Worm (Caenorhabditis elegans): ENCODE results near the gene Y76B12C.9.

Y76B12C.9 gene

DNA sequence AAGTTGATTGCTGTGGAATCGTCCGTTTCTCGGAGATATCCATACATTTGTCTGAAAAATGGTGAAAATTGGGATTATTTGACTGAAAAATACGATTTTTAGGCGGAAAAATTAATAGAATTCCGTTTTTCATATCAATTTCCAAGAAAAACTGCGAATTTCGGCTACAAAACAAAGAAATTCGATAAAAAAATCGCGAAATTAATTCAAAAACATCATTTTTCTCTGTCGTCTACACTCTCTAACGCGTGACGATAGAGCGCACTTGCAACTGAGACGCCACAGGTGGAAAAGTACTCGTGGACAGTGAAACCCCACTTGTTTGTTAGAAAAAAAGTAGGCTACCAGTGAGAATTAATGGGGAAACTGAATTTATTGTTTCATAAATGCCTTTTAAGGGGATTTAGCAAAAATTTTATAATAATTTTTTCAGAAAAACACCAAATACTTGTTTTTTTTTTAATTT, 3.9 kb downstream of the Y76B12C.9 start, which contains the start of gene cpsf-1 (continued):
- TF ChIP-seq pax-3 (tag; optimal IDR thresholded peaks at IDR 0.05) (peak; percentile 64), efl-3 (GFP tag; optimal IDR thresholded peaks at IDR 0.05) (no peak), egl-27 (tag; optimal IDR thresholded peaks at IDR 0.05) (no peak), nhr-19 (GFP tag; conservative IDR thresholded peaks at IDR 0.05) (peak; percentile 77), Y116A8C.19 (tag; optimal IDR thresholded peaks at IDR 0.05; ENCODE audit: borderline replicate concordance) (no peak), isw-1 (GFP tag; IDR thresholded peaks at IDR 0.05) (peak; percentile 73), ztf-4 (tag; optimal IDR thresholded peaks at IDR 0.05) (no peak), blmp-1 (tag; optimal IDR thresholded peaks at IDR 0.05) (peak; percentile 87), aly-2 (tag; optimal IDR thresholded peaks at IDR 0.05) (peak; percentile 78), mdl-1 (tag; optimal IDR thresholded peaks at IDR 0.05) (peak in 1 of 2 experiments; percentile 83), ztf-11 (tag; optimal IDR thresholded peaks at IDR 0.05) (peak in 1 of 2 experiments; percentile 83), mef-2 (tag; optimal IDR thresholded peaks at IDR 0.05) (peak; percentile 52), tbx-2 (tag; optimal IDR thresholded peaks at IDR 0.05) (peak; percentile 84), fkh-4 (tag; optimal IDR thresholded peaks at IDR 0.05; ENCODE audit: borderline replicate concordance) (peak; percentile 24), ceh-82 (tag; optimal IDR thresholded peaks at IDR 0.05) (peak; percentile 95 to 98 (median 95)), pqm-1 (tag; optimal IDR thresholded peaks at IDR 0.05) (no peak), ces-1 (GFP tag; optimal IDR thresholded peaks at IDR 0.05) (peak; percentile 3), ceh-88 (GFP tag; IDR thresholded peaks at IDR 0.05) (no peak; the same call in 1 of the 2 replicates), lin-39 (tag; optimal IDR thresholded peaks at IDR 0.05) (peak; percentile 38), nhr-84 (tag; optimal IDR thresholded peaks at IDR 0.05) (no peak), elt-3 (tag; optimal IDR thresholded peaks at IDR 0.05) (peak in 4 of 6 experiments; percentile 7 to 89 (median 61)), lin-35 (GFP tag; optimal IDR thresholded peaks at IDR 0.05) (peak; percentile 86 to 93), fkh-8 (tag; optimal IDR thresholded peaks at IDR 0.05) (peak; percentile 91), unc-130 (tag; optimal IDR thresholded peaks at IDR 0.05) (peak; percentile 96), hlh-17 (GFP tag; optimal IDR thresholded peaks at IDR 0.05; ENCODE audit: borderline replicate concordance) (no peak), sptf-1 (tag; optimal IDR thresholded peaks at IDR 0.05) (no peak), nhr-85 (tag) (peak; percentile 85), fkh-10 (GFP tag; optimal IDR thresholded peaks at IDR 0.05) (peak; percentile 62), aha-1 (tag; optimal IDR thresholded peaks at IDR 0.05) (no peak), lsy-2 (tag; optimal IDR thresholded peaks at IDR 0.05) (peak; percentile 82 to 95), mep-1 (tag; optimal IDR thresholded peaks at IDR 0.05) (peak; percentile 90), ama-1 (optimal IDR thresholded peaks at IDR 0.05) (no peak), sox-4 (tag; optimal IDR thresholded peaks at IDR 0.05) (peak; percentile 30), hpl-2 (GFP tag; optimal IDR thresholded peaks at IDR 0.05) (no peak), skn-1 (tag; optimal IDR thresholded peaks at IDR 0.05) (peak; percentile 90), nhr-11 (tag; optimal IDR thresholded peaks at IDR 0.05) (peak; percentile 6), nhr-20 (tag; optimal IDR thresholded peaks at IDR 0.05) (peak; percentile 81)

DNA sequence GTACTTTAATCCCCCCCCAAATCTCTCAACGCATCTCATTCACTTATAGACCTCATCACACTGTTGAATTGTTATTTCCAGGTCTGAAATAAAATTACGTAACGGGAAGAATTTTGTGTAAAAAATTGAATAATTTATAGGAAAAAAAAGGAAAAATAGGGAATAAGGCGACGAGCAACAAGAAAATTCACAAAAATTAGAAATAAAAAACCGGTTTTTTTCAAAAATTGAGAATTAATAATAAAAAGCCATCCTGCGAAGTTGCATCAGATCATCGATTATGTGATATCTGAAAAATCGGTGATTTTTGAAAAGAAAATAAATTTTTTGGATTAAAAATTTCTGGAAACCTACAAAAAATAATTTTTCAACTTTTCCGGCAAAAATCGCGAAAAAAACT, 28.0 kb downstream of the Y76B12C.9 start:
- no peak for TF ChIP-seq snpc-4 (tag; optimal IDR thresholded peaks at IDR 0.05)
- TF ChIP-seq blmp-1 (tag; optimal IDR thresholded peaks at IDR 0.05): no peak
- TF ChIP-seq efl-3 (GFP tag; optimal IDR thresholded peaks at IDR 0.05): no peak
- TF ChIP-seq lir-3 (tag; optimal IDR thresholded peaks at IDR 0.05; ENCODE audit: poor library complexity): no peak
- no peak for TF ChIP-seq vab-15 (tag; optimal IDR thresholded peaks at IDR 0.05)
- TF ChIP-seq Y116A8C.19 (tag; optimal IDR thresholded peaks at IDR 0.05; ENCODE audit: borderline replicate concordance): no peak
- TF ChIP-seq skn-1 (tag; optimal IDR thresholded peaks at IDR 0.05): no peak
- no peak for TF ChIP-seq unc-30 (tag; optimal IDR thresholded peaks at IDR 0.05)
- no peak for TF ChIP-seq nhr-71 (tag; optimal IDR thresholded peaks at IDR 0.05)
- TF ChIP-seq ets-5 (GFP tag; IDR thresholded peaks at IDR 0.05): no peak

All from whole organism, L1 larva.